Worm (Caenorhabditis elegans) whole organism, L3 larva: ENCODE data around the gene C16D9.6.

Source experiments
- ZK546.5 ChIP-seq: sonication (generic microtip); optimal IDR thresholded peaks from 2 replicates; lab custom pipeline; 2017; ENCODE audit warnings: missing biosample characterization, missing genetic modification characterization
- ceh-16 ChIP-seq: sonication (generic microtip); optimal IDR thresholded peaks from 2 replicates; lab custom pipeline; 2017; ENCODE audit warnings: missing biosample characterization, missing genetic modification characterization
- ceh-28 ChIP-seq: fragments of 150-350 bp; optimal IDR thresholded peaks from 2 replicates; lab custom pipeline; 2014; ENCODE audit warnings: missing biosample characterization, missing genetic modification reagents, missing genetic modification characterization
- ceh-82 ChIP-seq: fragments of 150-350 bp; optimal IDR thresholded peaks from 2 replicates; lab custom pipeline; 2014; ENCODE audit warnings: missing biosample characterization, missing genetic modification characterization
- ceh-9 ChIP-seq: sonication (generic microtip); optimal IDR thresholded peaks from 2 replicates; lab custom pipeline; 2018; ENCODE audit warnings: missing biosample characterization, missing genetic modification characterization
- daf-12 ChIP-seq: fragments of 150-350 bp; optimal IDR thresholded peaks from 2 replicates; lab custom pipeline; 2014; ENCODE audit warnings: missing biosample characterization, missing genetic modification reagents, missing genetic modification characterization
- egl-27 ChIP-seq: sonication (generic microtip); optimal IDR thresholded peaks from 4 replicates; lab custom pipeline; 2017; ENCODE audit warnings: missing biosample characterization, missing genetic modification reagents, missing genetic modification characterization
- egl-5 ChIP-seq: fragments of 150-350 bp; optimal IDR thresholded peaks from 2 replicates; lab custom pipeline; 2017; ENCODE audit warnings: missing biosample characterization, missing genetic modification reagents, missing genetic modification characterization, inconsistent platforms
- elt-1 ChIP-seq: fragments of 150-350 bp; optimal IDR thresholded peaks from 2 replicates; lab custom pipeline; 2014; ENCODE audit warnings: missing biosample characterization, missing genetic modification characterization
- elt-2 ChIP-seq: sonication (generic microtip); optimal IDR thresholded peaks from 2 replicates; lab custom pipeline; 2016; ENCODE audit warnings: missing genetic modification reagents, mild to moderate bottlenecking, missing genetic modification characterization, missing compliant biosample characterization
- elt-3 ChIP-seq, 3 experiments: fragments of 150-350 bp in 1 of 3; sonication (generic microtip) in 2 of 3; optimal IDR thresholded peaks; 2 replicates in 2 of 3; 4 replicates in 1 of 3; lab custom pipeline; 2014 to 2017; ENCODE audit warnings: missing biosample characterization in 3 of 3, missing genetic modification characterization in 3 of 3
- fkh-10 ChIP-seq: sonication (generic microtip); optimal IDR thresholded peaks from 2 replicates; lab custom pipeline; 2017; ENCODE audit warnings: missing biosample characterization, missing genetic modification reagents, missing genetic modification characterization
- fkh-2 ChIP-seq: fragments of 150-350 bp; optimal IDR thresholded peaks from 2 replicates; lab custom pipeline; 2014; ENCODE audit warnings: missing biosample characterization, missing genetic modification reagents, missing genetic modification characterization
- fos-1 ChIP-seq: fragments of 150-350 bp; optimal IDR thresholded peaks from 2 replicates; lab custom pipeline; 2014; ENCODE audit warnings: missing biosample characterization, missing genetic modification characterization
- lin-15B ChIP-seq: fragments of 150-350 bp; optimal IDR thresholded peaks from 2 replicates; lab custom pipeline; 2014; ENCODE audit warnings: missing biosample characterization, missing genetic modification characterization
- lsy-12 ChIP-seq: sonication (generic microtip); optimal IDR thresholded peaks from 2 replicates; lab custom pipeline; 2016; ENCODE audit warnings: mild to moderate bottlenecking, missing genetic modification characterization, missing compliant biosample characterization
- mdl-1 ChIP-seq: fragments of 150-350 bp; optimal IDR thresholded peaks from 2 replicates; lab custom pipeline; 2014; ENCODE audit warnings: missing biosample characterization, missing genetic modification characterization
- mml-1 ChIP-seq: fragments of 150-350 bp; sonication (generic microtip); optimal IDR thresholded peaks from 3 replicates; lab custom pipeline; 2014; ENCODE audit warnings: missing biosample characterization, missing genetic modification characterization
- nfya-1 ChIP-seq: sonication (generic microtip); optimal IDR thresholded peaks from 2 replicates; lab custom pipeline; 2017; ENCODE audit warnings: missing genetic modification characterization, mild to moderate bottlenecking, missing compliant biosample characterization, antibody characterized with exemption, moderate library complexity; ENCODE audit not compliant: insufficient read depth
- nhr-11 ChIP-seq: fragments of 150-350 bp; optimal IDR thresholded peaks from 2 replicates; lab custom pipeline; 2014; ENCODE audit warnings: missing biosample characterization, missing genetic modification characterization
- nhr-12 ChIP-seq: fragments of 150-350 bp; optimal IDR thresholded peaks from 2 replicates; lab custom pipeline; 2014; ENCODE audit warnings: missing biosample characterization, missing genetic modification characterization
- nhr-23 ChIP-seq: fragments of 150-350 bp; optimal IDR thresholded peaks from 2 replicates; lab custom pipeline; 2014; ENCODE audit warnings: missing biosample characterization, missing genetic modification reagents, missing genetic modification characterization
- nhr-237 ChIP-seq: fragments of 150-350 bp; optimal IDR thresholded peaks from 2 replicates; lab custom pipeline; 2014; ENCODE audit warnings: missing biosample characterization, missing genetic modification characterization
- nhr-25 ChIP-seq: sonication (generic microtip); optimal IDR thresholded peaks from 2 replicates; lab custom pipeline; 2017; ENCODE audit warnings: missing biosample characterization, missing genetic modification characterization
- nhr-28 ChIP-seq: fragments of 150-350 bp; optimal IDR thresholded peaks from 2 replicates; lab custom pipeline; 2014; ENCODE audit warnings: missing biosample characterization, missing genetic modification characterization
- nhr-43 ChIP-seq: sonication (generic microtip); optimal IDR thresholded peaks from 2 replicates; lab custom pipeline; 2016; ENCODE audit warnings: mild to moderate bottlenecking, missing genetic modification characterization, missing compliant biosample characterization; ENCODE audit not compliant: poor library complexity, severe bottlenecking
- nhr-76 ChIP-seq: fragments of 150-350 bp; sonication (generic microtip); optimal IDR thresholded peaks from 5 replicates; lab custom pipeline; 2014; ENCODE audit warnings: missing biosample characterization, missing genetic modification characterization
- nhr-77 ChIP-seq: fragments of 150-350 bp; optimal IDR thresholded peaks from 2 replicates; lab custom pipeline; 2014; ENCODE audit warnings: missing biosample characterization, missing genetic modification characterization
- pqm-1 ChIP-seq: fragments of 150-350 bp; optimal IDR thresholded peaks from 2 replicates; lab custom pipeline; 2017; ENCODE audit warnings: missing biosample characterization, missing genetic modification characterization, inconsistent platforms
- sea-2 ChIP-seq: fragments of 150-350 bp; sonication (generic microtip); optimal IDR thresholded peaks from 4 replicates; lab custom pipeline; 2014; ENCODE audit warnings: missing biosample characterization, missing genetic modification reagents, missing genetic modification characterization
- skn-1 ChIP-seq: fragments of 150-350 bp; optimal IDR thresholded peaks from 2 replicates; lab custom pipeline; 2014; ENCODE audit warnings: missing biosample characterization, missing genetic modification characterization
- snpc-4 ChIP-seq: fragments of 150-350 bp; optimal IDR thresholded peaks from 2 replicates; lab custom pipeline; 2014; ENCODE audit warnings: missing biosample characterization, missing genetic modification characterization
- tbx-2 ChIP-seq: sonication (generic microtip); optimal IDR thresholded peaks from 2 replicates; lab custom pipeline; 2016; ENCODE audit warnings: mild to moderate bottlenecking, missing genetic modification characterization, missing compliant biosample characterization
- ztf-4 ChIP-seq: fragments of 150-350 bp; optimal IDR thresholded peaks from 2 replicates; lab custom pipeline; 2014; ENCODE audit warnings: missing biosample characterization, missing genetic modification characterization

C16D9.6 gene

DNA sequence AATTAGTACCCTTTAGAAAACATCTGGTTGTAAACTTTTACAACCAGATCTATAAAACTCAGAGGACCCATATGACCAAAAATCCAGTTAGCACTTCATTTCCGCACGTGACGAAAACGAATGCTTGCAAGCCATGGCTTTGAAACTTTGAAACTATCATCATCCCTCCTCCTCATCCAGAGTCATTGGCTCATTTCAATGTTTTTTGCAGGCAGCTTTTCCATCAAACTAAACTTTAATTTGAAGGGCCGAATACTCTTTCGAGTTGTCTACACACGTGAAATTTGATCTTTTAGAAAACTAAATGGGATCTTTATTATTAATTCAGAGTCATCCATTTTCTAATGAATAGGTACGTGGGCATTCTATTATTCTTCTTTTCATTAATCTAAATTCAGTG lies 12.1 kb upstream of the C16D9.6 start:
- no peak for TF ChIP-seq nhr-11 (tag; lab: Kevin White, UChicago)
- TF ChIP-seq sea-2 (GFP tag; lab: Kevin White, UChicago): no peak
- no peak for TF ChIP-seq ceh-82 (tag; lab: Kevin White, UChicago)
- no peak for TF ChIP-seq lin-15B
- TF ChIP-seq tbx-2 (tag; lab: Kevin White, UChicago): no peak
- TF ChIP-seq elt-3 (tag; optimal IDR thresholded peaks at IDR 0.05; lab: Kevin White, UChicago): no peak
- no peak for TF ChIP-seq nhr-76
- no peak for TF ChIP-seq fos-1 (tag; lab: Kevin White, UChicago)
- no peak for TF ChIP-seq egl-5 (tag; lab: Kevin White, UChicago)
- TF ChIP-seq nhr-28 (tag; lab: Kevin White, UChicago): no peak
- no peak for TF ChIP-seq ZK546.5 (tag; lab: Kevin White, UChicago)
- no peak for TF ChIP-seq mdl-1 (tag; lab: Kevin White, UChicago)
- TF ChIP-seq ceh-28 (tag; lab: Kevin White, UChicago): no peak
- TF ChIP-seq fkh-10 (GFP tag; lab: Kevin White, UChicago): no peak
- no peak for TF ChIP-seq elt-1 (tag; lab: Kevin White, UChicago)
- TF ChIP-seq egl-27 (tag; lab: Kevin White, UChicago): no peak
- TF ChIP-seq mml-1 (tag; lab: Kevin White, UChicago): no peak

DNA sequence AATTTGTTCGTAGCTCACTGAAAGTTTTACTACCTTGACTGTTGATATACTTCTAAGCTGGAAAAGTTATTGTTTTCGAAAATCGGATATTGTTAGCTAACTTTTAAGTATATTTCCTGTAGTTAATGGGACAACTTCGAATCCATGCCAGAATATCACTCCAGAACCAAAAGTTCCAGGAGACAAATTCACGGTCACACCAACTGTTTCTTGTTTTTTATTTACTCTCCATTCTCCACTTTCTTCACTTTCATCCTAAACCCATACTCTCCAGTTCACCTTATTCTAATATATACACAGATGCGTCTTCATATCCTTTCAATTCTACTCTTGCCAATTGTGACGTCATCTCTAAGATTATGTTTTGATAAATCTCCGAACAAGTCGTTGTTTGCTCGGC lies 8.9 kb upstream of the C16D9.6 start, which contains the start of gene C16D9.1:
C16D9.1 (plus strand) TSS at position 301 of the 400 bp plus-strand sequence.
- no peak for TF ChIP-seq lin-15B
- no peak for TF ChIP-seq skn-1 (tag; lab: Kevin White, UChicago)
- TF ChIP-seq nfya-1 (tag; lab: Kevin White, UChicago): no peak
- no peak for TF ChIP-seq ceh-16 (tag; lab: Kevin White, UChicago)
- no peak for TF ChIP-seq nhr-23 (tag; lab: Kevin White, UChicago)
- TF ChIP-seq tbx-2 (tag; lab: Kevin White, UChicago): no peak
- TF ChIP-seq snpc-4 (tag; lab: Kevin White, UChicago): no peak
- TF ChIP-seq nhr-43 (tag; lab: Kevin White, UChicago): no peak
- no peak for TF ChIP-seq elt-1 (tag; lab: Kevin White, UChicago)

ce11 chrV:8254973-8255372 lies 4.9 kb upstream of the C16D9.6 start:
- TF ChIP-seq ztf-4 (tag; lab: Kevin White, UChicago) (no peak), pqm-1 (tag; lab: Kevin White, UChicago) (no peak), nhr-237 (tag; lab: Kevin White, UChicago) (no peak), nhr-12 (tag; lab: Kevin White, UChicago) (no peak), mdl-1 (tag; lab: Kevin White, UChicago) (no peak), lin-15B (no peak), ceh-82 (tag; lab: Kevin White, UChicago) (no peak), lsy-12 (no peak), elt-2 (tag; lab: Kevin White, UChicago) (no peak), elt-3 (tag; optimal IDR thresholded peaks at IDR 0.05; lab: Kevin White, UChicago) (no peak), daf-12 (no peak), mml-1 (tag; lab: Kevin White, UChicago) (no peak), fkh-2 (no peak)
- TF ChIP-seq, all 47 proteins: peak for 0

DNA sequence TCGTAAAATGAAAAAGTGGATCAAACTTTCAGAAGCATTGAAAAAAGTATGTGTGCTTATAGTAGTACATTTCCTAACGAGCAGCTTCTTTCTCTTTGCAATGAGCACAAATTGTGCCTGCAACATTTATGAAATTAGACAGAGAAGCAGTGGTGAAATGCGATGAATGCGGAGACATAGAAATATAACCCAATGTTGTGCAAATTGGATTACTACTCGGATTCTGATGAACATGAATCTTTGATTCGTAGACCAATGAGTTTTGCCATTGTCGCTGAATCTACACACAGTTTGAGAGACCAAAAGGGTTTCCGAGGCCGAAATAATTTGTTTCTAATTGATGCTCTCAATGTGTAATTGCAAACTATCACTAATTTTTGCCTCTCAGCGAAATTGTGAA lies 3.8 kb upstream of the C16D9.6 start:
- TF ChIP-seq fkh-2 (no peak), ceh-9 (tag; lab: Kevin White, UChicago) (no peak), nhr-25 (no peak), nhr-77 (tag; lab: Kevin White, UChicago) (no peak)

- TF ChIP-seq egl-5 (tag; lab: Kevin White, UChicago) (peak; percentile 47), snpc-4 (tag; lab: Kevin White, UChicago) (no peak)
These were observed 2.4 kb upstream of the C16D9.6 start for ce11 chrV:8252532-8252931.
